Worm (Caenorhabditis elegans) whole organism, young adult: ENCODE data around the gene F08F8.6.

ENCODE experiments used
- Y79H2A.3 ChIP-seq: fragments of 200-800 bp; sonication (Bioruptor generic); conservative IDR thresholded peaks from 2 replicates; pipeline ENCODE4 v1.3.6; 2022; ENCODE audit warnings: missing genetic modification reagents, missing genetic modification characterization, missing compliant biosample characterization
- ama-1 ChIP-seq, 3 experiments: fragments of 150-350 bp in 1 of 3; sonication (generic microtip) in 2 of 3; optimal IDR thresholded peaks; 2 replicates each; lab custom pipeline; 2014 to 2018; ENCODE audit warnings: missing biosample characterization in 2 of 3, missing genetic modification characterization in 2 of 3, missing genetic modification reagents in 2 of 3
- hlh-12 ChIP-seq: sonication (generic microtip); optimal IDR thresholded peaks from 2 replicates; lab custom pipeline; 2016; ENCODE audit warnings: missing genetic modification characterization, missing compliant biosample characterization
- hrde-1 ChIP-seq: sonication (generic microtip); optimal IDR thresholded peaks from 2 replicates; lab custom pipeline; 2016; ENCODE audit warnings: missing genetic modification characterization, mild to moderate bottlenecking, missing compliant biosample characterization, moderate library complexity, missing genotype, missing genetic modification reagents, borderline replicate concordance

- TF ChIP-seq Y79H2A.3 (GFP tag; lab: Robert Waterston, UW) (no peak), ama-1 (optimal IDR thresholded peaks at IDR 0.05; lab: Kevin White, UChicago) (no peak), ama-1 (GFP tag; optimal IDR thresholded peaks at IDR 0.05; lab: Kevin White, UChicago) (no peak), hlh-12 (tag; lab: Kevin White, UChicago) (no peak), hrde-1 (tag; lab: Kevin White, UChicago) (no peak)
Measured at ce11 chrIII:7314927-7315547, 28.5 kb upstream of the F08F8.6 start, which contains the start of gene nspg-6.
